Worm (Caenorhabditis elegans) whole organism, L2 larva: ENCODE measurements around the gene srv-26.
A peak's percentile ranks its signal among the peaks of the same experiment; 100 is the strongest.

Experiments
- Y55F3AM.14 ChIP-seq: fragments of 200-800 bp; sonication (Bioruptor generic); optimal IDR thresholded peaks from 2 replicates; lab custom pipeline; 2018; ENCODE audit warnings: mild to moderate bottlenecking, missing genetic modification characterization, missing compliant biosample characterization
- aly-2 ChIP-seq: fragments of 150-350 bp; optimal IDR thresholded peaks from 2 replicates; lab custom pipeline; 2014; ENCODE audit warnings: missing biosample characterization, missing genetic modification characterization
- ama-1 ChIP-seq: fragments of 150-350 bp; optimal IDR thresholded peaks from 2 replicates; lab custom pipeline; 2018; ENCODE audit warnings: inconsistent platforms
- ceh-16 ChIP-seq: fragments of 150-350 bp; optimal IDR thresholded peaks from 2 replicates; lab custom pipeline; 2014; ENCODE audit warnings: missing biosample characterization, missing genetic modification characterization
- egl-27 ChIP-seq: sonication (generic microtip); optimal IDR thresholded peaks from 3 replicates; lab custom pipeline; 2017; ENCODE audit warnings: missing biosample characterization, missing genetic modification reagents, missing genetic modification characterization
- elt-3 ChIP-seq: sonication (generic microtip); optimal IDR thresholded peaks from 2 replicates; lab custom pipeline; 2017; ENCODE audit warnings: missing biosample characterization, missing genetic modification characterization
- fos-1 ChIP-seq: fragments of 150-350 bp; optimal IDR thresholded peaks from 2 replicates; lab custom pipeline; 2014; ENCODE audit warnings: missing biosample characterization, missing genetic modification characterization
- lin-13 ChIP-seq: fragments of 150-350 bp; optimal IDR thresholded peaks from 2 replicates; lab custom pipeline; 2014; ENCODE audit warnings: missing biosample characterization, missing genetic modification reagents, missing genetic modification characterization
- nhr-12 ChIP-seq: fragments of 150-350 bp; optimal IDR thresholded peaks from 2 replicates; lab custom pipeline; 2014; ENCODE audit warnings: missing biosample characterization, missing genetic modification characterization
- nhr-25 ChIP-seq: fragments of 150-350 bp; sonication (generic microtip); optimal IDR thresholded peaks from 3 replicates; lab custom pipeline; 2014; ENCODE audit warnings: missing biosample characterization, missing genetic modification characterization
- nhr-77 ChIP-seq: fragments of 150-350 bp; optimal IDR thresholded peaks from 2 replicates; lab custom pipeline; 2014; ENCODE audit warnings: missing biosample characterization, missing genetic modification characterization
- sma-3 ChIP-seq: sonication (generic microtip); optimal IDR thresholded peaks from 2 replicates; lab custom pipeline; 2016; ENCODE audit warnings: missing genetic modification reagents, missing genetic modification characterization, missing compliant biosample characterization
- unc-39 ChIP-seq: fragments of 150-350 bp; optimal IDR thresholded peaks from 2 replicates; lab custom pipeline; 2014; ENCODE audit warnings: missing biosample characterization, missing genetic modification characterization
- unc-62 ChIP-seq: fragments of 150-350 bp; optimal IDR thresholded peaks from 2 replicates; lab custom pipeline; 2014; ENCODE audit warnings: missing biosample characterization, missing genetic modification reagents, missing genetic modification characterization

ce11 chrIV:6330790-6331189 is 29.1 kb upstream of the srv-26 start:
- TF ChIP-seq Y55F3AM.14 (GFP tag; lab: Kevin White, UChicago): no peak
- TF ChIP-seq nhr-77: no peak
- no peak for TF ChIP-seq aly-2
- no peak for TF ChIP-seq nhr-25 (tag; lab: Kevin White, UChicago)
- TF ChIP-seq lin-13 (GFP tag; lab: Kevin White, UChicago): no peak
- no peak for TF ChIP-seq unc-39 (tag; lab: Kevin White, UChicago)
- no peak for TF ChIP-seq unc-62 (GFP tag; lab: Kevin White, UChicago)
- no peak for TF ChIP-seq ceh-16 (tag; lab: Kevin White, UChicago)
- TF ChIP-seq fos-1 (tag; lab: Kevin White, UChicago): peak; percentile 68
- no peak for TF ChIP-seq elt-3 (tag; lab: Kevin White, UChicago)
- no peak for TF ChIP-seq ama-1
- no peak for TF ChIP-seq sma-3 (GFP tag; lab: Kevin White, UChicago)
- no peak for TF ChIP-seq egl-27
- TF ChIP-seq nhr-12 (tag; lab: Kevin White, UChicago): no peak
